Fruit fly (Drosophila melanogaster) whole organism, prepupa: ENCODE measurements around the gene mio.

Source experiments
- CG10631 ChIP-seq: fragments of 200-800 bp; sonication (Bioruptor generic); optimal IDR thresholded peaks from 2 replicates; lab custom pipeline; 2016; ENCODE audit warnings: missing biosample characterization, missing genetic modification characterization
- CG10669 ChIP-seq: fragments of 200-800 bp; sonication (Bioruptor generic); optimal IDR thresholded peaks from 3 replicates; lab custom pipeline; 2018; ENCODE audit warnings: missing biosample characterization, mild to moderate bottlenecking, missing genetic modification characterization, moderate library complexity
- CG11762 ChIP-seq: fragments of 200-800 bp; sonication (Bioruptor generic); optimal IDR thresholded peaks from 3 replicates; lab custom pipeline; 2016; ENCODE audit warnings: missing biosample characterization, missing genetic modification characterization; ENCODE audit not compliant: insufficient read depth
- CG11902 ChIP-seq: fragments of 200-800 bp; sonication (Bioruptor generic); optimal IDR thresholded peaks from 3 replicates; lab custom pipeline; 2016; ENCODE audit warnings: missing biosample characterization, missing genetic modification characterization
- CG15336 ChIP-seq: fragments of 200-800 bp; sonication (Bioruptor generic); IDR thresholded peaks from 2 replicates; pipeline ENCODE4 v1.3.6; 2022; ENCODE audit warnings: missing biosample characterization, missing genetic modification characterization
- CG1621 ChIP-seq: fragments of 200-800 bp; sonication (Bioruptor generic); optimal IDR thresholded peaks from 3 replicates; lab custom pipeline; 2018; ENCODE audit warnings: missing biosample characterization, mild to moderate bottlenecking, missing genetic modification characterization
- CG16779 ChIP-seq: fragments of 200-800 bp; sonication (Bioruptor generic); optimal IDR thresholded peaks from 3 replicates; lab custom pipeline; 2017; ENCODE audit warnings: missing biosample characterization, mild to moderate bottlenecking, missing genetic modification characterization
- CG3032 ChIP-seq: fragments of 200-800 bp; optimal IDR thresholded peaks from 2 replicates; lab custom pipeline; 2019; ENCODE audit warnings: missing biosample characterization, mild to moderate bottlenecking, missing genetic modification characterization, moderate library complexity
- CG31627 ChIP-seq: fragments of 200-800 bp; sonication (Bioruptor generic); optimal IDR thresholded peaks from 3 replicates; lab custom pipeline; 2016; ENCODE audit warnings: missing biosample characterization, missing genetic modification characterization
- CG32006 ChIP-seq: fragments of 200-800 bp; sonication (Bioruptor generic); optimal IDR thresholded peaks from 3 replicates; lab custom pipeline; 2017; ENCODE audit warnings: missing biosample characterization, mild to moderate bottlenecking, missing genetic modification characterization
- CG34406 ChIP-seq: fragments of 200-800 bp; sonication (Bioruptor generic); optimal IDR thresholded peaks from 3 replicates; lab custom pipeline; 2016; ENCODE audit warnings: missing biosample characterization, missing genetic modification characterization
- CG3919 ChIP-seq: fragments of 200-800 bp; sonication (Bioruptor generic); optimal IDR thresholded peaks from 3 replicates; lab custom pipeline; 2016; ENCODE audit warnings: missing biosample characterization, missing genetic modification characterization
- CG4318 ChIP-seq: fragments of 200-800 bp; sonication (Bioruptor generic); optimal IDR thresholded peaks from 3 replicates; lab custom pipeline; 2017; ENCODE audit warnings: missing biosample characterization, mild to moderate bottlenecking, missing genetic modification characterization
- CG6163 ChIP-seq: fragments of 200-800 bp; sonication (Bioruptor generic); IDR thresholded peaks from 3 replicates; pipeline ENCODE4 v1.3.6; 2022; ENCODE audit warnings: missing biosample characterization, missing genetic modification characterization
- CG6276 ChIP-seq: fragments of 200-800 bp; sonication (Bioruptor generic); optimal IDR thresholded peaks from 2 replicates; lab custom pipeline; 2017; ENCODE audit warnings: missing biosample characterization, mild to moderate bottlenecking, missing genetic modification characterization
- CG6792 ChIP-seq: fragments of 200-800 bp; sonication (Bioruptor generic); optimal IDR thresholded peaks from 3 replicates; lab custom pipeline; 2016; ENCODE audit warnings: missing biosample characterization, missing genetic modification characterization
- CG6808 ChIP-seq: fragments of 200-800 bp; sonication (Bioruptor generic); optimal IDR thresholded peaks from 3 replicates; lab custom pipeline; 2017; ENCODE audit warnings: missing biosample characterization, missing genetic modification characterization, mild to moderate bottlenecking, moderate library complexity, missing genetic modification reagents
- CG6854 ChIP-seq: fragments of 200-800 bp; sonication (Bioruptor generic); optimal IDR thresholded peaks from 2 replicates; lab custom pipeline; 2017; ENCODE audit warnings: missing biosample characterization, mild to moderate bottlenecking, missing genetic modification characterization
- CG7368 ChIP-seq: fragments of 200-800 bp; sonication (Bioruptor generic); optimal IDR thresholded peaks from 3 replicates; lab custom pipeline; 2016; ENCODE audit warnings: missing biosample characterization, missing genetic modification characterization
- CG8119 ChIP-seq: fragments of 200-800 bp; sonication (Bioruptor generic); IDR thresholded peaks from 3 replicates; pipeline ENCODE4 v1.3.6; 2022; ENCODE audit warnings: missing biosample characterization, missing genetic modification characterization
- CG8319 ChIP-seq: fragments of 200-800 bp; sonication (Bioruptor generic); optimal IDR thresholded peaks from 3 replicates; lab custom pipeline; 2016; ENCODE audit warnings: missing biosample characterization, missing genetic modification characterization
- CG8632 ChIP-seq: fragments of 200-800 bp; sonication (Bioruptor generic); optimal IDR thresholded peaks from 3 replicates; lab custom pipeline; 2016; ENCODE audit warnings: missing biosample characterization, missing genetic modification characterization
- CG9139 ChIP-seq: fragments of 200-800 bp; sonication (Bioruptor generic); optimal IDR thresholded peaks from 3 replicates; lab custom pipeline; 2017; ENCODE audit warnings: missing biosample characterization, mild to moderate bottlenecking, missing genetic modification characterization
- Eip75B ChIP-seq: fragments of 200-800 bp; sonication (Bioruptor generic); optimal IDR thresholded peaks from 3 replicates; lab custom pipeline; 2016; ENCODE audit warnings: missing biosample characterization, missing genetic modification characterization
- Eip78C ChIP-seq: fragments of 200-800 bp; sonication (Bioruptor generic); peaks from one replicate; lab custom pipeline; 2016; ENCODE audit warnings: missing biosample characterization, missing genetic modification characterization
- Eip93F ChIP-seq: fragments of 200-800 bp; sonication (Bioruptor generic); optimal IDR thresholded peaks from 2 replicates; lab custom pipeline; 2016; ENCODE audit warnings: missing biosample characterization, mild to moderate bottlenecking, missing genetic modification characterization
- Ets21C ChIP-seq: fragments of 200-800 bp; sonication (Bioruptor generic); optimal IDR thresholded peaks from 3 replicates; lab custom pipeline; 2016; ENCODE audit warnings: missing biosample characterization, missing genetic modification characterization
- Ets96B ChIP-seq: fragments of 200-800 bp; optimal IDR thresholded peaks from 2 replicates; lab custom pipeline; 2019; ENCODE audit warnings: missing biosample characterization, mild to moderate bottlenecking, missing genetic modification characterization, moderate library complexity
- Gug ChIP-seq: fragments of 200-800 bp; sonication (Bioruptor generic); IDR thresholded peaks from 2 replicates; pipeline ENCODE4 v1.3.6; 2022; ENCODE audit warnings: missing biosample characterization, missing genetic modification characterization
- Hr38 ChIP-seq: sonication (Bioruptor generic); optimal IDR thresholded peaks from 2 replicates; lab custom pipeline; 2016; ENCODE audit warnings: missing biosample characterization, missing genetic modification characterization
- Hr39 ChIP-seq: fragments of 200-800 bp; sonication (Bioruptor generic); optimal IDR thresholded peaks from 2 replicates; lab custom pipeline; 2016; ENCODE audit warnings: missing biosample characterization, missing genetic modification characterization
- Hr4 ChIP-seq: fragments of 200-800 bp; sonication (Bioruptor generic); optimal IDR thresholded peaks from 3 replicates; lab custom pipeline; 2016; ENCODE audit warnings: missing biosample characterization, missing genetic modification characterization
- Smox ChIP-seq: fragments of 200-800 bp; sonication (Bioruptor generic); optimal IDR thresholded peaks from 3 replicates; lab custom pipeline; 2016; ENCODE audit warnings: missing biosample characterization, missing genetic modification characterization
- Sox102F ChIP-seq: fragments of 200-800 bp; sonication (Bioruptor generic); optimal IDR thresholded peaks from 2 replicates; lab custom pipeline; 2016; ENCODE audit warnings: missing biosample characterization, mild to moderate bottlenecking, missing genetic modification characterization
- Sox14 ChIP-seq: fragments of 200-800 bp; sonication (Bioruptor generic); optimal IDR thresholded peaks from 3 replicates; lab custom pipeline; 2016; ENCODE audit warnings: missing biosample characterization, missing genetic modification characterization
- Sox15 ChIP-seq: fragments of 200-800 bp; sonication (Bioruptor generic); optimal IDR thresholded peaks from 3 replicates; lab custom pipeline; 2016; ENCODE audit warnings: missing biosample characterization, missing genetic modification characterization
- achi ChIP-seq: fragments of 200-800 bp; sonication (Bioruptor generic); optimal IDR thresholded peaks from 3 replicates; lab custom pipeline; 2016; ENCODE audit warnings: missing biosample characterization, missing genetic modification characterization
- acj6 ChIP-seq: fragments of 200-800 bp; sonication (Bioruptor generic); optimal IDR thresholded peaks from 3 replicates; lab custom pipeline; 2016; ENCODE audit warnings: missing biosample characterization, missing genetic modification characterization
- cyc ChIP-seq: fragments of 200-800 bp; sonication (Bioruptor generic); optimal IDR thresholded peaks from 3 replicates; lab custom pipeline; 2016; ENCODE audit warnings: missing biosample characterization, missing genetic modification characterization
- dac ChIP-seq: fragments of 200-800 bp; sonication (Bioruptor generic); optimal IDR thresholded peaks from 2 replicates; lab custom pipeline; 2017; ENCODE audit warnings: missing biosample characterization, mild to moderate bottlenecking, missing genetic modification characterization
- dsx ChIP-seq: fragments of 200-800 bp; optimal IDR thresholded peaks from 3 replicates; lab custom pipeline; 2019; ENCODE audit warnings: missing biosample characterization, mild to moderate bottlenecking, missing genetic modification characterization, moderate library complexity; ENCODE audit not compliant: poor library complexity, severe bottlenecking
- eg ChIP-seq: fragments of 200-800 bp; sonication (Bioruptor generic); IDR thresholded peaks from 3 replicates; pipeline ENCODE4 v1.3.6; 2022; ENCODE audit warnings: missing biosample characterization, missing genetic modification characterization
- esn ChIP-seq: fragments of 200-800 bp; sonication (Bioruptor generic); optimal IDR thresholded peaks from 2 replicates; lab custom pipeline; 2016; ENCODE audit warnings: missing biosample characterization, mild to moderate bottlenecking, missing genetic modification characterization, moderate library complexity
- fd59A ChIP-seq: fragments of 200-800 bp; sonication (Bioruptor generic); optimal IDR thresholded peaks from 2 replicates; lab custom pipeline; 2017; ENCODE audit warnings: missing biosample characterization, mild to moderate bottlenecking, missing genetic modification characterization, missing genetic modification reagents
- fd85E ChIP-seq: fragments of 200-800 bp; sonication (Bioruptor generic); optimal IDR thresholded peaks from 3 replicates; lab custom pipeline; 2016; ENCODE audit warnings: missing biosample characterization, missing genetic modification characterization
- lz ChIP-seq: fragments of 200-800 bp; sonication (Bioruptor generic); optimal IDR thresholded peaks from 3 replicates; lab custom pipeline; 2016; ENCODE audit warnings: missing biosample characterization, missing genetic modification characterization
- net ChIP-seq: fragments of 200-800 bp; sonication (Bioruptor generic); optimal IDR thresholded peaks from 3 replicates; lab custom pipeline; 2016; ENCODE audit warnings: missing biosample characterization, missing genetic modification characterization
- pdm3 ChIP-seq: fragments of 200-800 bp; sonication (Bioruptor generic); optimal IDR thresholded peaks from 3 replicates; lab custom pipeline; 2016; ENCODE audit warnings: missing biosample characterization, missing genetic modification characterization
- spab ChIP-seq: fragments of 200-800 bp; sonication (Bioruptor generic); optimal IDR thresholded peaks from 2 replicates; lab custom pipeline; 2017; ENCODE audit warnings: missing biosample characterization, mild to moderate bottlenecking, missing genetic modification characterization, missing genetic modification reagents
- ss ChIP-seq, 2 experiments: fragments of 200-800 bp; sonication (Bioruptor generic); optimal IDR thresholded peaks; 2 replicates in 1 of 2; 3 replicates in 1 of 2; lab custom pipeline; 2017 to 2018; ENCODE audit warnings: mild to moderate bottlenecking in 2 of 2, missing biosample characterization in 2 of 2, missing genetic modification characterization in 2 of 2, moderate library complexity in 1 of 2
- svp ChIP-seq: fragments of 200-800 bp; sonication (Bioruptor generic); peaks from one replicate; lab custom pipeline; 2016; ENCODE audit warnings: missing biosample characterization, missing genetic modification characterization
- topi ChIP-seq: fragments of 200-800 bp; sonication (Bioruptor generic); optimal IDR thresholded peaks from 3 replicates; lab custom pipeline; 2016; ENCODE audit warnings: missing biosample characterization, missing genetic modification characterization
- vri ChIP-seq: fragments of 200-800 bp; sonication (Bioruptor generic); optimal IDR thresholded peaks from 3 replicates; lab custom pipeline; 2016; ENCODE audit warnings: missing biosample characterization, mild to moderate bottlenecking, missing genetic modification characterization

Gene mio

DNA sequence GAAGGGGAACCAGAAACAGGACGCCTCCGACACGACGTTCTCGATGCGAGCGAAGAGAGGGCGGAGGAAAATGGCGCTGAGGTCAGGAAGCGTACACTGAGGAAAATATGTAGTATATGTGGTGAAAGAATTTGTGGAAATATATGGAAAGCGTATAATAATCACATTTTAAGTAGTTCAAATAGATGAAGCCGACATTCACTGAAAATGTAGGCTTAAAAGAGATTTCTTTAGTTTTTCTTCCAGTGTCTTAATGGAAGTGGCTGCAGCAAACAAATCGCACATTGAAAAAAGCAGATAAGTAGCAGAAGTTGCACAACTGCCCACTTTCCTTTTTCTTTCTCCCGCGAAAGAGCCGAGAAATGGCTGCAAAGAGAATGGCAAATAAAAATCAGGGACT, 32.5 kb downstream of the mio start:
- TF ChIP-seq dac (no peak), topi (GFP tag; lab: Kevin White, UChicago) (no peak), Gug (GFP tag; lab: Robert Waterston, UW) (no peak), CG9139 (GFP tag; lab: Kevin White, UChicago) (no peak), svp (GFP tag; lab: Kevin White, UChicago) (no peak), CG6808 (GFP tag; lab: Kevin White, UChicago) (peak; percentile 9), Sox15 (GFP tag; lab: Kevin White, UChicago) (no peak), CG31627 (GFP tag; lab: Kevin White, UChicago) (peak; percentile 14), Hr38 (peak; percentile 16), CG6276 (GFP tag; lab: Kevin White, UChicago) (no peak), CG6163 (GFP tag; lab: Robert Waterston, UW) (no peak), ss (GFP tag; optimal IDR thresholded peaks at IDR 0.05; lab: Kevin White, UChicago) (no peak), achi (GFP tag; lab: Kevin White, UChicago) (no peak), acj6 (GFP tag; lab: Kevin White, UChicago) (peak; percentile 31), cyc (no peak), CG6854 (GFP tag; lab: Kevin White, UChicago) (no peak), Hr39 (GFP tag; lab: Kevin White, UChicago) (peak; percentile 10), CG8319 (no peak), Hr4 (GFP tag; lab: Kevin White, UChicago) (peak; percentile 21), CG7368 (GFP tag; lab: Kevin White, UChicago) (no peak), CG10631 (peak; percentile 8), CG32006 (GFP tag; lab: Kevin White, UChicago) (peak; percentile 17), Eip93F (GFP tag; lab: Kevin White, UChicago) (no peak), CG6792 (GFP tag; lab: Kevin White, UChicago) (no peak), Ets96B (tag; lab: Kevin White, UChicago) (no peak), CG4318 (GFP tag; lab: Kevin White, UChicago) (no peak), esn (no peak), CG11902 (GFP tag; lab: Kevin White, UChicago) (no peak), CG15336 (GFP tag; lab: Robert Waterston, UW) (no peak), CG3032 (tag; lab: Kevin White, UChicago) (no peak), CG1621 (tag; lab: Kevin White, UChicago) (no peak), Ets21C (no peak), Sox14 (no peak), CG8632 (GFP tag; lab: Kevin White, UChicago) (no peak), CG10669 (peak; percentile 5), pdm3 (GFP tag; lab: Kevin White, UChicago) (peak; percentile 22), dsx (GFP tag; lab: Kevin White, UChicago) (no peak), vri (GFP tag; lab: Kevin White, UChicago) (no peak), CG16779 (no peak), CG8119 (0 out of 3 replicates have a peak, but pooled peaks have one; percentile 20), fd85E (GFP tag; lab: Kevin White, UChicago) (no peak), net (GFP tag; lab: Kevin White, UChicago) (no peak), CG11762 (GFP tag; lab: Kevin White, UChicago) (no peak), Smox (GFP tag; lab: Kevin White, UChicago) (no peak), CG3919 (GFP tag; lab: Kevin White, UChicago) (peak; percentile 25), fd59A (no peak), lz (GFP tag; lab: Kevin White, UChicago) (no peak), Eip78C (GFP tag; lab: Kevin White, UChicago) (peak; percentile 63), CG34406 (no peak), spab (GFP tag; lab: Kevin White, UChicago) (no peak), Sox102F (GFP tag; lab: Kevin White, UChicago) (no peak), eg (0 out of 3 replicates have a peak, but pooled peaks have one; percentile 25), Eip75B (peak; percentile 9)
